Fruit fly (Drosophila melanogaster) whole organism, larva: ENCODE results near the gene CG5070.

Experiments used
- noc ChIP-seq: fragments of 200-800 bp; sonication (Bioruptor generic); optimal IDR thresholded peaks from 3 replicates; lab custom pipeline; 2019; ENCODE audit warnings: missing biosample characterization, mild to moderate bottlenecking, missing genetic modification characterization, moderate library complexity

Gene CG5070

DNA sequence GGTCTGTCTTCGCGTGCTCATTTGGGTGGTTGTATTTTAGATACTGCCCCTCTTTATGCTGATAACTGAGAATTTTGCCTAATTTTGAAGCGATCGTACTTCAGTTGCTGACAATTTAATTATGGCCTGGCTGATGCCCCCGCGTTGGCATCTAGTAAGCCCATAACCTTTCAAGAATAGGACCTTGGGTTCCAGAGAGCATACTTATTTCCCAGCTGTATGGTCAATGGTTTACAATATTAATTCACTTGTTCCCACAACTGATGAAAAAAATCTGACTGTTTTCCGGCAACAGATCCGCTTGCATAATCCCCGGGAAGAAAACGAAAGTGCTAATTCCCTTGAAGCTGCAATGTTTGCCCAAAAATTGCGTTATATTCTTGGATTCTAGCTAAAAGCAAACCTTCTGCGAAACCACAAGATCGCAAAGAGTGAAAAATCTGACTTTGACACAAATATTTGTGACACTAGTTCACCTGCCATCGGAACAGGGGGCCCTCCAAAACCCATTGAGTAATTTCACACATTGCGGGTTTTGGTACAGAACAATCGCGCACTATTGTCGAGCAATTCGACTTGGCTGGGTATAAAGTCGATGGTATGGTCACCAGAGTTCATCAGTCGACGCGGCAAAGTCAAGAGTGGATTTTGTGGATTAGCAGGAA, at the start of gene CG5070, which contains the start of gene TTLL1A:
Gene CG5070 (plus strand): TSS at position 615 of the 665 bp plus-strand sequence.
Gene TTLL1A (minus strand): TSS at position 101 of the 665 bp plus-strand sequence.
- TF ChIP-seq noc (tag; lab: Kevin White, UChicago), result no peak

DNA sequence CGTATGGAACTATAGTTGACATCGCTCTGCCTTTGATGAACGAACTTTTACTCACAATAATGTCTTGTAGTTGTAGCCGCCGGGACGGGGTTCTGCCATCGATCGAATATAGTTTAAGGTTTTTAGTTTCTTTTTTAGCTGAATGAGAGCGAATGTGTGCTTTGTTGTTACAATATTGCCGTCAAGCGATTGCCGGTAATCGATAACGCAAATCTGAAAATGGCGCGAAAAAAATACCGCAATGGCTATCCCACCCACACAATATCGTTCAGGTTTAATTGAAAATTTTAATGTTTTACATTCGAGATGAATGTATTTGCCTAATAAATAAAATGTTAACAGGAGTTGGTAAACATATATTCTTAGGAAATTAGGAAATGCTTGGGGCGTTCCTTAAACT, 43.8 kb upstream of the CG5070 start, which contains the start of gene xmas:
Gene xmas (minus strand): TSS at position 191 of the 400 bp plus-strand sequence.
- TF ChIP-seq noc (tag; lab: Kevin White, UChicago), result no peak

DNA sequence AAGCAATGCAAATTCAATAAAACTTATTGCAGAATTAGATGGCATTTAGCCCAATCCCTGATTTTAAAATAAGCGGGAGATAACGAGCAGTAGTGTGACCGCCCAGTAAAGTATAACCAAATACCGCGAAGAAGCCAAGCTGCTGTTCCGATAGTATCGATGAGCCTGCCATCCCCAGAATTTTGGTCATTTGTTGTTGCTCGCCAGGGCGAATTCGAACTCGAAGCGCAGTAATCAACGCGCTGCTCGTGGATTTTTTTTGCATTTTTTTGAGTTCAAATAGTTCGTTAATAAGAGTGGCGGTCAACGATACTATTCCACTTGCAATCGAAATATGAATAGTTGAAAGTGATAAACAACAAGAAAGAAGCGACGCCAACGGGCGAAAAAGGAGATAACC, 43.1 kb upstream of the CG5070 start, which contains the start of gene baz:
Gene baz (plus strand): TSS at position 188 of the 400 bp plus-strand sequence.
- no peak for TF ChIP-seq noc (tag; lab: Kevin White, UChicago)

DNA sequence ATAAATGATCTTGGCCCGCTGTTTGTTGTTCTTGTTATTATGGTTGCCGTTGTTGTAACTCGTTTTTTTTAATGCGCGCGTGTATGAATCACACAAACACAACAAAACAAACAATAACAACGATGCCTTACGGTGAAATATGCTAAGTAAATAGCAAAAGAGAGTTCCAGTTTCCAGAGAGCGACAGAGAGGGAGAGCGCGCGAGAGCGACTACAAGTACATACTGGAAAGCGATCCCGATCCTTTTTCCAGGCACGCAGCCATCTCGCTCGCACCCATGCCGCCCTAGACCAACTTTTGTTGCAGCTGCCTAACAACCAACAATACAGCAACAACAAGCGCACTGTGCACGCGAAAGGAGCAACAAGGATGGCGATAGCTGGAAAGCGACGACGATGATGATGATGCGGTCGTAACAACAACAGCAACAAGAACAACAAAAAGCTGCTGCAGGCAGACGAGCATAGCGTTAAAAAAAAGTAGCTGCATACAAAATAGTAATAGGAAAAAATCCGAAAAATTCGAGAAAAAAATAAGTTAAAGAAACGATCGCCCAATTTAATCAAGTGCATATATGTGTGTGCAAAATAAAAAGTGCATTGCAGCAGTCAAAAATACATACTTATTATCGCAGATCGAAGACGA, 42.4 kb upstream of the CG5070 start:
- no peak for TF ChIP-seq noc (tag; lab: Kevin White, UChicago)

DNA sequence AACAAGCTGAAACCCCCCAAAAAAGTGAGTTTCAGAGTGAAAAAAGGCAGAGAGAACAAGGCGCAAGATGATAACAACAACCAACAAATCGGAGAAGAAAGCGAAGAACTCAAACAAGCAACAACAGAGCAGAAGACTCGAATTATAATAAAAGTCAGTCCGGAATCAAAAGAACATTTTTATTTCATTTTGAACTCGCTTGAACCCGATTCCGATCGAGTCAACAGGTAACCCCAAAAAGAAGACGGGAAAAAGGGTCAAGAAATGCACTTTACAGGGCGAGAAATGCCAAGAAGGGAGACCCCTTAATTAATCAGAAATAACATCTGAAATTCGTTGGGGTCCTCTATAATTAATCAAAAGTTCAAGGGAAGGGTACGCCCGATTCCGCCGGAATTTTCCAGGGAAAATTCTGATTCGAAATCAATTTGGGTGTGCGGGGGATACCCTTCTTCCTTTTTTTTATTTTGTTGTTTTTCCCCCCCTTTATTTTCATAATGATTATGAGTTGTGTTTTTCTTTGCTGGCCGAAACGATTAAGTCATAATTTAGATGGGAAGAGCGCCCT, 40.4 kb upstream of the CG5070 start:
- no peak for TF ChIP-seq noc (tag; lab: Kevin White, UChicago)

DNA sequence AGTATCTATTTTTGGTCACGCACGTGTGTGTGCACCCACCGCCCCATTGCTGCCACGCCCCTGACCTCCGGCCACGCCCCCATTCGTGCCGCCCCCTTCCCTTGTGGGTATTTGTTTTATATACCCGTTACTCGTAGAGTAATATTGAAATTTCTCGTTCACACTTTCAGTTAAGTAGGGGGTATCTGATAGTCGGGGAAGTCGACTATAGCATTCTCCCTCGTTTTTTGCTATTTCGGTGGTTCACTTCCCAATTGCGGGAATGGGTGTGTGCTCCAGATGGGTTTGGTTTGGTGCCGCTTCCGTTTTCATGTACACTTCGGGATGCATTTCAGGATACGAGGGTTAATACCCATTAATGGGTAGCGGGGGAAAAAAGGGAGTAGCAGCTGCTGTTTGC, 35.6 kb upstream of the CG5070 start:
- TF ChIP-seq noc (tag; lab: Kevin White, UChicago), result no peak

DNA sequence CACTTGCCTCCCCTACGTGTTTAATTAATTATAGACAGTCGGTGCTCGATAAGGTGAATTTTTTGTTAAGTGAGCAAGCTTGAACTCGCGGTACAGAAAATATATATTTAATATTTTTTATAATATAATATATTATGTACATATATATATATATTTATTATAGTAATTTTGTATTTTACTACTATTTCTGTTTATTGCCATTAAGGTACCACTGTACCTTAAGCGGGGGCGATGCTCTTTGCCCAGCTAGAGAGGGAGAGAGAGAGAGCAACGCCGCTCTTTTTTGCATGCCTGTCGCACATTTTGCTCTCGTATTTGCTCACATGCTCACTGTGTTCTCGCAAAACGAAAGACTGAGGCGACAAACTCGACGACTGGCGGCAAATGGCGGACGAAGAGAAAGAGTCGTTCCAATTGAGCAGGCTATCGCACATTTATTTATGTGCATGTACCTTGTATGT, 32.4 kb upstream of the CG5070 start:
- TF ChIP-seq noc (tag; lab: Kevin White, UChicago), result peak; percentile 80

DNA sequence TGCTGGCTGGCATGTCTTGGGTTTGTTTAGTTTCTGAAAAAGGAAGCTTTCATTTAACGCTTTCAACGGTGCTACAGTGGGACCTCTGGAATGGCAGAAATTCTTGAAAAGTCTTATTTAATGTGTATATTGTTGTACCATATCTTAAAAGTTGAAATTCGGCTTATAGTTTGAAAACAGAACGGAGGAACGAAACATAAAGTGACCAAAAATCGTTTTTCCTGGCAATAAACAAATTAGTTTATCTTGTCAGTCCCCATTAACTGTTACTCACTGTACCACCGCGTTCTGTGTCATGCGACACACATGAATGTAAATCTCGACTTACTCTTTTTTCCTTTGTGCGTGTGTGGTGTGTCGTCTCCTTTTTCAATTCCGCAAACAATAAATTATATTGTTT, 30.8 kb upstream of the CG5070 start:
- no peak for TF ChIP-seq noc (tag; lab: Kevin White, UChicago)

DNA sequence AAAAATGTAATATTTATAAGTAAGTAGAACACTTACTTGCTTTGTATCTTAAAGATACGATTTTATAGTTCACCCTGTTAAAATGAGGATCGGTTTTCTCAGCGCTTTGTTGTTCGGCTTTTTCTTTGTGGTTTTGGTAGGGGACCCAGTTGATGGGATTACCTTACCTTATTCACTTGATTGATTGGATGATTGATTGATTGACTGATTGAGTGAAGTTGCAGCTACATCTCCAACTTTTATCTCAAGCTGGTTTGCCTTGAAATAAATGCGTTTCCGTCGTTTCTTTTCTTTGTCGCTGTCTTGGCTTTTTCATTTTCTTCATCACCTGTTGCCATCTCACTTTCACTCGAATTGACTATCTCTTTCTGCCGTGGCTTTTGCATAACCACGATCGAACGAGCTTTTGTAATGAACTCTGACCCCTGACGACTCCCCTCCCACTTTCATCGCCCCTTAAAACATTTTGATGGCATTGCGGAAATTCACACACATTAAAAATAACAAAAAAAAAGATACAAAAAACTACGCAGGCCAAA, 30.1 kb upstream of the CG5070 start:
- TF ChIP-seq noc (tag; lab: Kevin White, UChicago), result no peak

DNA sequence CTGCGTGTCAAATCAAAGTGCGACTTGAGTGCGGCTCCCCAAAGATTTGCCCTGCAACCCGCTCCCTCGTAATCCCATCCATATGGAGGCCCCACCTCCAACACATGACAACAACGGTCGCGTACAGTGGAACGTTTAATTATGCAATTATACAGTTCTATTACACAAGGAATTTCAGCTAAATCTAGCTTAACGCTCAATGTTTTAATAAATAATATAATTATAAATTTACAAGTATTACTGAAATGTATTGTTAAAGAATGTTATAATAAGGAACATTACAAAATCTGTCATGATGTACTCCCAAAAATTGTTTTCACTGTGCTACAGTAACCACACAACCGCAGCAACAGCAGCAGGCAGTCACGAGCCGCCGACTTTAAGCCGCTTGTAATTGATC, 28.8 kb upstream of the CG5070 start:
- no peak for TF ChIP-seq noc (tag; lab: Kevin White, UChicago)

DNA sequence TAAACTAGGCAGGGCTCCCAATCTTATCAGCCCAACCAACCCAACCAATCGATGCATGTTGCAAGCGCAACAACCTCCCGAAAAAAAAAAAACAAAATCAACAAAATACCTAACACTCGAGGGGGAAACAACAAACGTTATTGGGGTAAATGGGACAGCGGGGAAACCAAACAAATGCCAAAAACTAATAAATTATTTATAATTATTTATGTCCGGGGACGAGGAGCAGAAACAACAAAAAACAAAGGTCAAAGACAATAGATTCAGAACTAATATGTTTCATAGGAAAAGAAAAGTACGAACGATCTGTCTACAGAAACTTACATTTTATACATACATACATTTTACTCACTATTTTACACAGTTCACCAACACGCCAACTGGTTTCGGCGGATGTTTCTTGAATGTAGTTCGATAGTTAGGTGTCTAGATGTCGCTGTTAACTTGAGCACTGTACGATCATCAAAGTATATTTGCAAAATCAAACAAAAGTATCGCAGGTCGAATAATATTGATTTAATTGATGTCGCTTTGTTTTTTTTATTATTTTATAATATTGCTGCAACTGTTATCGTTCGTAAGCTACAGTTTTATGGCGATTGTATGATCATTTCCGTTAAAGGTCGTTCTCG, 27.2 kb upstream of the CG5070 start:
- no peak for TF ChIP-seq noc (tag; lab: Kevin White, UChicago)

DNA sequence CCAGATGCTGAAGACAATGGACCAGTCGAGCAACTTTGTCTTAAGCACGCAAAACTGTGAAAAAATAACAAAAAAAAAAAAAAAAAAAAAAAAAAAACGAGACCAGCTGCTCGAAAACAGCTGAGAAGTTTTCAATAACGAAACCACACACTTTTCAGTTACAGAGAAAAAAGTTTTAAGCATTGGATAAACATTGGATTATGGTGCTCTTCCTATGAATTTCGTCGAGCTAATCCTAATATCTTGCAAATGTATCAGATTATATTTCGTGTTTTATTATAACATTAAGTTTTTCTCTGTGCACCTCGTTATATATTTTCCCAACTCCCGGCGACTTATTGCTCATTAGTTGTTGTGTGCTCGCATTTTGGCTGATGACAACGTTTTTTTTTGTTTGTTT, 26.4 kb upstream of the CG5070 start:
- no peak for TF ChIP-seq noc (tag; lab: Kevin White, UChicago)

DNA sequence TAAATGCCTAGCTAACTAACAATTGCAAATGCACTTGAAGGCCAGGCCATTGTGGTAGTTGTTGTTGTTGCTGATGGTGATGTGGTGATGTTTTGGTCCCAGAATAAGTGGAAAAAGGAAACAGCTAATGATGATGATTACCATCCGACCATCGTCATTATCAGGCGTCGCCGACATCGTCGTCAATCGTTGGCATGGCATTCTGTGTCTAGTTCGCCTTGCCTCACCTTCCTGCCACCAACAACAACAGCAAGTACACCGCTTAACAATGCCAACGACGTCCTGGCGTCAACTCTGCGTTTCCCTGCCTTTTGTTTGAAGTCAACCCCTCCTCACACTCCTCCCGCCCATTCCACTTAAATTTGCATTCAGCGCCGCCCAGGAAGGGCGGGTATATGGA, 25.3 kb upstream of the CG5070 start:
- no peak for TF ChIP-seq noc (tag; lab: Kevin White, UChicago)

DNA sequence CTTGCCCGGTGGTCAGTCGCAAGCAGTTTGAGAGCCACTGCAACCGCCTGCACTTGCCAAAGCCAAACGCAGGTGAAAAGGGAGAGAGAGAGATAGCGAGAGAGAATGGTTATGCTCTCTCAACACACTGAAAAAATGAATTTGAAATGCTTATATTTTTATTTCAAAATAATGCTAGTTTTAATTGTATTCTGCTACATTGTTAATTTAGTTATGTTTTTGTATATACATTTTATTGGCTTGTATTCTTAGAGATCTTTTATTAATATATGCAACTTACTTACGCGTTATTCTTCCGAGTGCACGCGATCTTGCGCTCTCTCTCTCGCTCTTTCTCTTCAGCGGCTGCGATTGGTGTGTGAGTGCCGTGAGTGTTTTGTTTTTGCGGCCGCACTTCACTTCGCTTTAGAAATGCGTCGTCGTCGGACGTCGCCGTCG, 24.4 kb upstream of the CG5070 start:
- peak; percentile 97 for TF ChIP-seq noc (tag; lab: Kevin White, UChicago)

DNA sequence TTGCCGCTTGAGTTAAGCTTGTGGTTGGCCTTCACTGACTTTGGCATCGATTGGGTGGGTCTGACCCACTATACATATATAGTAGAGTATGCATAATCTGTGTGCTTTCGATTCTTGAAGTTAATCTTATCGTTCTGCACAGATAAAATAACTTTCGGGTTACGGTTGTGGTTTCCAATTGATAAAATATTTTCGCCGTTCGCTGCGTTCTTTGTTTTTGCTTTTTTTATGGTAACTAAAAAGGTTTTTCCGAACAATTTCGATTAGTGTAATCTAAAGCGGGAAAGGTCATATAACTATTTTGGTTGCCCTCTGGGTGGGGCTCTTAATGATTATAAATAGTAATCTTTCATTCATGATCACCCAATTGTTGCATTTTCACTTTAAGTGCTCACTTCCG, 22.4 kb upstream of the CG5070 start:
- TF ChIP-seq noc (tag; lab: Kevin White, UChicago), result no peak
